Worm (Caenorhabditis elegans) whole organism, L2 larva: ENCODE results near the gene F13A7.11.
"Not testable (repeated sequence)": the region's sequence is repeated elsewhere in the genome, so short reads cannot be mapped to it uniquely, and the experiment has no call there.

ENCODE experiments used
- C34F6.9 ChIP-seq: fragments of 150-350 bp; optimal IDR thresholded peaks from 2 replicates; lab custom pipeline; 2014; ENCODE audit warnings: missing biosample characterization, missing genetic modification characterization
- Y55F3AM.14 ChIP-seq: fragments of 200-800 bp; sonication (Bioruptor generic); optimal IDR thresholded peaks from 2 replicates; lab custom pipeline; 2018; ENCODE audit warnings: mild to moderate bottlenecking, missing genetic modification characterization, missing compliant biosample characterization
- alr-1 ChIP-seq: fragments of 150-350 bp; optimal IDR thresholded peaks from 2 replicates; lab custom pipeline; 2014; ENCODE audit warnings: missing biosample characterization, missing genetic modification characterization
- aly-2 ChIP-seq: fragments of 150-350 bp; optimal IDR thresholded peaks from 2 replicates; lab custom pipeline; 2014; ENCODE audit warnings: missing biosample characterization, missing genetic modification characterization
- ama-1 ChIP-seq: fragments of 150-350 bp; optimal IDR thresholded peaks from 2 replicates; lab custom pipeline; 2018; ENCODE audit warnings: inconsistent platforms
- blmp-1 ChIP-seq: sonication (generic microtip); optimal IDR thresholded peaks from 2 replicates; lab custom pipeline; 2017; ENCODE audit warnings: missing genetic modification characterization, mild to moderate bottlenecking, missing compliant biosample characterization, antibody characterized with exemption, moderate library complexity; ENCODE audit not compliant: insufficient read depth
- ceh-16 ChIP-seq: fragments of 150-350 bp; optimal IDR thresholded peaks from 2 replicates; lab custom pipeline; 2014; ENCODE audit warnings: missing biosample characterization, missing genetic modification characterization
- ceh-82 ChIP-seq: fragments of 150-350 bp; optimal IDR thresholded peaks from 2 replicates; lab custom pipeline; 2014; ENCODE audit warnings: missing biosample characterization, missing genetic modification characterization
- crh-2 ChIP-seq: sonication (generic microtip); optimal IDR thresholded peaks from 2 replicates; lab custom pipeline; 2017; ENCODE audit warnings: missing biosample characterization, missing genetic modification characterization
- dmd-4 ChIP-seq: sonication (generic microtip); optimal IDR thresholded peaks from 2 replicates; lab custom pipeline; 2017; ENCODE audit warnings: missing biosample characterization, missing genetic modification characterization
- elt-1 ChIP-seq: fragments of 150-350 bp; optimal IDR thresholded peaks from 2 replicates; lab custom pipeline; 2014; ENCODE audit warnings: missing biosample characterization, missing genetic modification characterization
- fos-1 ChIP-seq: fragments of 150-350 bp; optimal IDR thresholded peaks from 2 replicates; lab custom pipeline; 2014; ENCODE audit warnings: missing biosample characterization, missing genetic modification characterization
- gmeb-1 ChIP-seq: fragments of 150-350 bp; optimal IDR thresholded peaks from 2 replicates; lab custom pipeline; 2014; ENCODE audit warnings: missing biosample characterization, missing genetic modification characterization
- lin-11 ChIP-seq: fragments of 150-350 bp; sonication (generic microtip); optimal IDR thresholded peaks from 2 replicates; lab custom pipeline; 2014; ENCODE audit warnings: missing biosample characterization, missing genetic modification characterization, inconsistent platforms, mixed read lengths
- lin-13 ChIP-seq: fragments of 150-350 bp; optimal IDR thresholded peaks from 2 replicates; lab custom pipeline; 2014; ENCODE audit warnings: missing biosample characterization, missing genetic modification reagents, missing genetic modification characterization
- lin-39 ChIP-seq: fragments of 150-350 bp; optimal IDR thresholded peaks from 2 replicates; lab custom pipeline; 2014; ENCODE audit warnings: missing biosample characterization, missing genetic modification reagents, missing genetic modification characterization
- lsy-2 ChIP-seq, 2 experiments: fragments of 150-350 bp in 1 of 2; sonication (generic microtip) in 1 of 2; optimal IDR thresholded peaks; 2 replicates each; lab custom pipeline; 2014 to 2017; ENCODE audit warnings: missing biosample characterization in 2 of 2, missing genetic modification characterization in 2 of 2
- mab-5 ChIP-seq: fragments of 150-350 bp; optimal IDR thresholded peaks from 2 replicates; lab custom pipeline; 2014; ENCODE audit warnings: missing biosample characterization, missing genetic modification characterization
- mbf-1 ChIP-seq: sonication (generic microtip); optimal IDR thresholded peaks from 2 replicates; lab custom pipeline; 2017; ENCODE audit warnings: missing biosample characterization, missing genetic modification characterization
- mdl-1 ChIP-seq, 2 experiments: fragments of 150-350 bp in 1 of 2; sonication (generic microtip) in 1 of 2; optimal IDR thresholded peaks; 2 replicates each; lab custom pipeline; 2017; ENCODE audit warnings: missing biosample characterization in 2 of 2, missing genetic modification characterization in 2 of 2
- nhr-10 ChIP-seq: sonication (generic microtip); optimal IDR thresholded peaks from 2 replicates; lab custom pipeline; 2017; ENCODE audit warnings: missing biosample characterization, missing genetic modification characterization
- nhr-12 ChIP-seq: fragments of 150-350 bp; optimal IDR thresholded peaks from 2 replicates; lab custom pipeline; 2014; ENCODE audit warnings: missing biosample characterization, missing genetic modification characterization
- nhr-129 ChIP-seq: fragments of 150-350 bp; optimal IDR thresholded peaks from 2 replicates; lab custom pipeline; 2014; ENCODE audit warnings: missing biosample characterization, missing genetic modification characterization
- nhr-21 ChIP-seq: fragments of 150-350 bp; optimal IDR thresholded peaks from 2 replicates; lab custom pipeline; 2014; ENCODE audit warnings: missing biosample characterization, missing genetic modification characterization
- nhr-23 ChIP-seq: fragments of 150-350 bp; optimal IDR thresholded peaks from 2 replicates; lab custom pipeline; 2014; ENCODE audit warnings: missing biosample characterization, missing genetic modification reagents, missing genetic modification characterization
- nhr-25 ChIP-seq: fragments of 150-350 bp; sonication (generic microtip); optimal IDR thresholded peaks from 3 replicates; lab custom pipeline; 2014; ENCODE audit warnings: missing biosample characterization, missing genetic modification characterization
- skn-1 ChIP-seq: sonication (generic microtip); optimal IDR thresholded peaks from 2 replicates; lab custom pipeline; 2017; ENCODE audit warnings: missing biosample characterization, missing genetic modification characterization
- unc-39 ChIP-seq: fragments of 150-350 bp; optimal IDR thresholded peaks from 2 replicates; lab custom pipeline; 2014; ENCODE audit warnings: missing biosample characterization, missing genetic modification characterization
- unc-55 ChIP-seq: fragments of 150-350 bp; sonication (generic microtip); optimal IDR thresholded peaks from 3 replicates; lab custom pipeline; 2014; ENCODE audit warnings: missing biosample characterization, missing genetic modification reagents, missing genetic modification characterization
- unc-62 ChIP-seq: fragments of 150-350 bp; optimal IDR thresholded peaks from 2 replicates; lab custom pipeline; 2014; ENCODE audit warnings: missing biosample characterization, missing genetic modification reagents, missing genetic modification characterization
- zag-1 ChIP-seq: fragments of 150-350 bp; optimal IDR thresholded peaks from 2 replicates; lab custom pipeline; 2014; ENCODE audit warnings: missing biosample characterization, missing genetic modification characterization
- ztf-1 ChIP-seq: fragments of 200-800 bp; sonication (Bioruptor generic); conservative IDR thresholded peaks from 2 replicates; pipeline ENCODE4 v1.3.6; 2022; ENCODE audit warnings: missing genetic modification characterization, missing compliant biosample characterization
- ztf-11 ChIP-seq: sonication (generic microtip); optimal IDR thresholded peaks from 2 replicates; lab custom pipeline; 2017; ENCODE audit warnings: missing biosample characterization, missing genetic modification characterization
- ztf-4 ChIP-seq: fragments of 150-350 bp; optimal IDR thresholded peaks from 2 replicates; lab custom pipeline; 2014; ENCODE audit warnings: missing biosample characterization, missing genetic modification characterization

The F13A7.11 gene

ce11 chrV:16388268-16388667 lies 6.8 kb downstream of the F13A7.11 start, which contains the start of gene sri-65:
sri-65 (minus strand) TSS chrV:16388368.
- no peak for TF ChIP-seq ztf-4 (tag; lab: Kevin White, UChicago)

DNA sequence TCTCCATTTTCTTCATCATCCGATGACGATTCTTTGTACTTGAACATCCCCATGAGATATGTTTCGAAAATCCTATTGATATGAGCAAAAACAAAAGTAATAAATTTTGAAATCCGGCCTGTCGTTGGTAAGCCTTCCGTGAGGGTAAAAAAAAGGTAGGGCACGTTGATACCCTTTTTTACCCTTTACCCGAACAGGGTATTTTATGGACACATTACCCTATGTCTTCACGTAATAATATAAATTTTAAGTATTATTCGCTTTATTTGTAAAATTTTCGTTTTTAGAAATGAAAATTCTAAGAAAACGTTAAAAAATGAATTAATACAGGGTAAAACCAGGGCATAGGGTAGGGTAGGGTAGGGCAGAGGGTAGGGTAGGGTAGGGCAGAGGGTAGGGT lies 11.4 kb downstream of the F13A7.11 start, which contains the start of gene F13A7.7:
Gene F13A7.7 (minus strand): TSS at position 101 of the 400 bp plus-strand sequence.
- not testable (repeated sequence) for TF ChIP-seq mab-5; unc-55 (GFP tag; lab: Kevin White, UChicago); aly-2 (tag; lab: Kevin White, UChicago)

DNA sequence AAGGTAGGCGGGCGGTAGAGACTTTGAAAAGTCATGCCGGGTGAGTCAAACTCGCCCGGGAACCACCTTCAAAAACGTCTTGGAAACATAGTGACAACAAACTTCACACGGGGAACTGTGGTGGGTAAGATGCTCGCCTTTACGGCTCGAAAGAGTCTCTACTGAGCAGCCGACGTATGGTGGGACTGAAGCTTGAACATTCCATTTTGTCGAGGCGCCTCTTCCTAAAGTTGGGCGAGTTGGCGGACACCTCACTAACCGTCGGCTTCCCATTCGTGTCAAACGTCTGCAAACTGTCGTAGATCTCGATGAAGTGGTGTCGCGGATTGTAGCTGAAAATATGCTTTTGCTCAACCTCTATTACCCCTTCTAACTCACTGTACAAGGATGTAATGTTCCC lies 12.2 kb downstream of the F13A7.11 start:
- TF ChIP-seq nhr-129 (no peak), zag-1 (no peak), elt-1 (no peak), mbf-1 (tag; lab: Kevin White, UChicago) (no peak), Y55F3AM.14 (GFP tag; lab: Kevin White, UChicago) (no peak), gmeb-1 (tag; lab: Kevin White, UChicago) (no peak), nhr-23 (tag; lab: Kevin White, UChicago) (no peak), fos-1 (tag; lab: Kevin White, UChicago) (no peak), mdl-1 (tag; optimal IDR thresholded peaks at IDR 0.05; lab: Kevin White, UChicago) (no peak), ztf-1 (GFP tag; lab: Robert Waterston, UW) (no peak), mab-5 (no peak), skn-1 (tag; lab: Kevin White, UChicago) (no peak), lin-13 (no peak), ama-1 (lab: Kevin White, UChicago) (no peak), unc-39 (tag; lab: Kevin White, UChicago) (no peak), blmp-1 (tag; lab: Kevin White, UChicago) (no peak), ztf-4 (tag; lab: Kevin White, UChicago) (no peak), C34F6.9 (no peak), nhr-10 (tag; lab: Kevin White, UChicago) (no peak)

DNA sequence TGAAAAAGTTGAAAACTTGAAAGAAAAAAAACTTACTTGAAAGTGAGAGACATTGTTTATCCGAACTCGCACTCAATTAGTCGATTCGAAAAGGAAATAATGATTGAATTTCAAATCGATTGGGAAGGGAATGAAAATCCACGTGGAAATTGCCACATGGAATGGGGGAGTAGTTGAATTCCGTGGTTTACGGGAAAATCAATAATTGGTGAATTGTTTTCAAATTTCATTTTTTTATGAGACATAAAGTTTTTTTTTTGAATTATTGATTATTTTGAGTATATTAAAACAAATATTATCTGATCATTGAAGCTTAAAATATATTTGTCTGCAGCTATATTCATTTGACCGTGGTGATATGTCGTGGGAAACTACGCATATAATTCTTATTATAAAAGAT lies 17.3 kb downstream of the F13A7.11 start, which contains the start of gene F13A7.1:
Gene F13A7.1 (minus strand): TSS at position 101 of the 400 bp plus-strand sequence.
- TF ChIP-seq mdl-1 (tag; optimal IDR thresholded peaks at IDR 0.05; lab: Kevin White, UChicago), result no peak
- TF ChIP-seq dmd-4 (tag; lab: Kevin White, UChicago), result no peak

- TF ChIP-seq mdl-1 (tag; optimal IDR thresholded peaks at IDR 0.05; lab: Kevin White, UChicago) (no peak), alr-1 (tag; lab: Kevin White, UChicago) (no peak), mbf-1 (tag; lab: Kevin White, UChicago) (no peak), C34F6.9 (no peak), ceh-16 (no peak), zag-1 (no peak), ztf-1 (GFP tag; lab: Robert Waterston, UW) (no peak), crh-2 (tag; lab: Kevin White, UChicago) (no peak), aly-2 (tag; lab: Kevin White, UChicago) (no peak), unc-39 (tag; lab: Kevin White, UChicago) (no peak), ceh-82 (tag; lab: Kevin White, UChicago) (no peak)
Observed at ce11 chrV:16377188-16377587, 17.9 kb downstream of the F13A7.11 start.

ce11 chrV:16376430-16376948 lies 18.6 kb downstream of the F13A7.11 start:
- TF ChIP-seq nhr-25 (tag; lab: Kevin White, UChicago), result no peak
- TF ChIP-seq ztf-11, result no peak
- TF ChIP-seq unc-55 (GFP tag; lab: Kevin White, UChicago), result no peak
- no peak for TF ChIP-seq Y55F3AM.14 (GFP tag; lab: Kevin White, UChicago)
- TF ChIP-seq ztf-4 (tag; lab: Kevin White, UChicago), result no peak
- no peak for TF ChIP-seq lin-39

- TF ChIP-seq lin-11 (tag; lab: Kevin White, UChicago) (no peak), nhr-23 (tag; lab: Kevin White, UChicago) (no peak), lsy-2 (tag; optimal IDR thresholded peaks at IDR 0.05; lab: Kevin White, UChicago) (no peak), nhr-25 (tag; lab: Kevin White, UChicago) (no peak), unc-62 (GFP tag; lab: Kevin White, UChicago) (no peak), nhr-21 (tag; lab: Kevin White, UChicago) (no peak), nhr-12 (no peak)
Observed at ce11 chrV:16374676-16375075, 20.4 kb downstream of the F13A7.11 start, which contains the start of gene srv-34. srv-34 (minus strand) TSS chrV:16374776.
